Worm (Caenorhabditis elegans): ENCODE measurements around the gene ZK1058.3.

DNA sequence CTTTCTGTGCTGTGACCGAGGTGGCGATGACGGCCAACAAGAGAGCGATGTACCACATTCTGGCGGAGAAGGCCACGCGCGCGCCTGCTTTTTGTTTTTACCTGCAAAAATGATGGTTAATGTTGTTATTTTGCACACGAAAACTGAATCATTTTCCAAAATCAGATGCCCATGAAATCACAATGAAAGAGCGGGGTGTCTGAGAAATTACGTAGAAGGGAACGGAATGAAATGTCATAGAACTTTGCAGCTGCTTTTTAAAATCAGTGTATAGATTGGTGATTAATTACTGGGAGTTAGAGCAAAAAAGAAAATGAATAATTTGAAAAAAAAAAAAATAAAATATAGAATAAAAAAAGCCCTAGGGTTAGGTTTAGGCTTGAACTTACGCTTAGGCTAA lies 17.1 kb downstream of the ZK1058.3 start, which contains the start of gene npl-10:
- TF ChIP-seq ceh-36 (tag; optimal IDR thresholded peaks at IDR 0.05) = no peak
- TF ChIP-seq F13C5.2 (tag; optimal IDR thresholded peaks at IDR 0.05) = no peak
- no peak for TF ChIP-seq ama-1 (optimal IDR thresholded peaks at IDR 0.05)
- TF ChIP-seq scrt-1 (GFP tag; IDR thresholded peaks at IDR 0.05) = no peak
- TF ChIP-seq aly-1 (tag; optimal IDR thresholded peaks at IDR 0.05) = no peak
